Worm (Caenorhabditis elegans): ENCODE results near the gene K02D10.4.
A peak's percentile ranks its signal among the peaks of the same experiment; 100 is the strongest.

K02D10.4 gene

ce11 chrIII:8741276-8741860, 38.4 kb downstream of the K02D10.4 start, which contains the start of gene pdhk-2 (continued):
- TF ChIP-seq sdz-12 (GFP tag; optimal IDR thresholded peaks at IDR 0.05) = no peak
- TF ChIP-seq ceh-44 (GFP tag; IDR thresholded peaks at IDR 0.05) = 0 out of 2 replicates have a peak, but pooled peaks have one; percentile 43
- peak; percentile 43 for TF ChIP-seq lir-3 (tag; optimal IDR thresholded peaks at IDR 0.05)
- no peak for TF ChIP-seq tag-97 (GFP tag; IDR thresholded peaks at IDR 0.05)
- TF ChIP-seq lim-7 (GFP tag; IDR thresholded peaks at IDR 0.05) = no peak
- peak; percentile 92 for TF ChIP-seq zfp-3 (GFP tag; conservative IDR thresholded peaks at IDR 0.05)
- TF ChIP-seq snpc-1.2 (GFP tag; IDR thresholded peaks at IDR 0.05) = no peak; the same call in 1 of the 2 replicates
- peak; percentile 94 for TF ChIP-seq hlh-11 (tag; optimal IDR thresholded peaks at IDR 0.05)
- peak; percentile 49; the same call in 1 of the 2 replicates for TF ChIP-seq set-16 (GFP tag; IDR thresholded peaks at IDR 0.05)
- TF ChIP-seq zag-1 (tag; optimal IDR thresholded peaks at IDR 0.05) = no peak
- no peak for TF ChIP-seq unc-39 (tag; optimal IDR thresholded peaks at IDR 0.05)
- TF ChIP-seq nhr-25 (tag; optimal IDR thresholded peaks at IDR 0.05; ENCODE audit: borderline replicate concordance, insufficient read depth) = peak; percentile 64
- TF ChIP-seq egl-27 (tag; optimal IDR thresholded peaks at IDR 0.05) = no peak
- no peak for TF ChIP-seq daf-12 (tag; optimal IDR thresholded peaks at IDR 0.05)
- peak; percentile 68 to 95 for TF ChIP-seq lsy-2 (tag; optimal IDR thresholded peaks at IDR 0.05)
- 0 out of 2 replicates have a peak, but pooled peaks have one; percentile 44 for TF ChIP-seq ZK337.2 (GFP tag; IDR thresholded peaks at IDR 0.05)
- peak; percentile 77; the same call in 1 of the 2 replicates for TF ChIP-seq saeg-2 (GFP tag; IDR thresholded peaks at IDR 0.05)
- peak; percentile 67; the same call in 1 of the 2 replicates for TF ChIP-seq Y48G9A.11 (GFP tag; IDR thresholded peaks at IDR 0.05)
- TF ChIP-seq ctbp-1 (GFP tag; IDR thresholded peaks at IDR 0.05) = peak; percentile 90
- no peak for TF ChIP-seq ztf-11 (tag; optimal IDR thresholded peaks at IDR 0.05)
- no peak for TF ChIP-seq nhr-10 (tag; optimal IDR thresholded peaks at IDR 0.05)
- peak; percentile 61; the same call in 1 of the 2 replicates for TF ChIP-seq dmd-8 (GFP tag; IDR thresholded peaks at IDR 0.05)
- peak; percentile 65 for TF ChIP-seq zip-2 (tag; optimal IDR thresholded peaks at IDR 0.05)
- peak; percentile 86 for TF ChIP-seq duxl-1 (tag; optimal IDR thresholded peaks at IDR 0.05; ENCODE audit: poor library complexity)
- peak in 1 of 2 experiments; percentile 74 for TF ChIP-seq daf-16 (GFP tag; optimal IDR thresholded peaks at IDR 0.05)
- peak; percentile 68 for TF ChIP-seq daf-16 (tag; optimal IDR thresholded peaks at IDR 0.05)
- peak; percentile 83 for TF ChIP-seq jun-1 (tag; optimal IDR thresholded peaks at IDR 0.05)
- TF ChIP-seq vab-7 (GFP tag; IDR thresholded peaks at IDR 0.05) = 0 out of 2 replicates have a peak, but pooled peaks have one; percentile 51
- TF ChIP-seq dve-1 (tag; optimal IDR thresholded peaks at IDR 0.05; ENCODE audit: insufficient read depth) = peak; percentile 97
- TF ChIP-seq egl-43 (GFP tag; IDR thresholded peaks at IDR 0.05) = no peak
- no peak for TF ChIP-seq ZK546.5 (tag; optimal IDR thresholded peaks at IDR 0.05)
- TF ChIP-seq php-3 (GFP tag; IDR thresholded peaks at IDR 0.05) = 0 out of 2 replicates have a peak, but pooled peaks have one; percentile 57
- TF ChIP-seq daf-8 (GFP tag; IDR thresholded peaks at IDR 0.05) = no peak
- no peak for TF ChIP-seq pqm-1 (tag; optimal IDR thresholded peaks at IDR 0.05)
- TF ChIP-seq nhr-77 (tag; optimal IDR thresholded peaks at IDR 0.05) = peak; percentile 73

DNA sequence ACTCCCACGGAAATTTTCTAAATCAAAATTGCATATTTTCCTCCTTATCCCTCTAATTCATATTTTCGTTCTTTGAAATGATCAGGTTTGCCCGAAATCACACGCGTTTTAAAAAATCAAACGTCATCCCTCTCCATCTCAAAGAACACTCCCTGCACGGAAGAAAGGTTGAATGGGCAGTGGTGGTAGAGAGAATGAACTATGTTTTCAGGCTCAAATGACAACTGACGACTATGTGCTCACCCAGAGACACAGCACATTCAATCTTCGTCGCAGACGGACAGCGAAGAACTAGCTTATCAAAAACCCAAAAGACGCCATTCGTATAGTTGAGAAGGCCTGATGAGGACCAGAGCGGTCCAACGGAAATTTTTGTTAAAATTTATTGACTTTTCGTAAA, 40.0 kb downstream of the K02D10.4 start:
- TF ChIP-seq aha-1 (tag) = peak; percentile 67
- TF ChIP-seq nhr-102 (tag; optimal IDR thresholded peaks at IDR 0.05) = no peak
- TF ChIP-seq mes-2 (tag; optimal IDR thresholded peaks at IDR 0.05; ENCODE audit: poor library complexity, severe bottlenecking) = peak; percentile 49
- 0 out of 2 replicates have a peak, but pooled peaks have one; percentile 10 for TF ChIP-seq lin-38 (GFP tag; IDR thresholded peaks at IDR 0.05)
- no peak for TF ChIP-seq D1046.2 (GFP tag; IDR thresholded peaks at IDR 0.05)
- TF ChIP-seq T20F7.1 (GFP tag; optimal IDR thresholded peaks at IDR 0.05) = no peak
- no peak for TF ChIP-seq dve-1 (tag; optimal IDR thresholded peaks at IDR 0.05; ENCODE audit: insufficient read depth)
- TF ChIP-seq hlh-11 (tag; optimal IDR thresholded peaks at IDR 0.05) = peak; percentile 47
- TF ChIP-seq dpl-1 (GFP tag; optimal IDR thresholded peaks at IDR 0.05) = no peak
- TF ChIP-seq nhr-28 (tag; optimal IDR thresholded peaks at IDR 0.05) = no peak
- TF ChIP-seq fkh-10 (GFP tag; optimal IDR thresholded peaks at IDR 0.05) = no peak
- no peak for TF ChIP-seq unc-62 (GFP tag; optimal IDR thresholded peaks at IDR 0.05 in 1 of 2)
- TF ChIP-seq unc-62 (tag; optimal IDR thresholded peaks at IDR 0.05) = no peak
- TF ChIP-seq snpc-4 (tag; optimal IDR thresholded peaks at IDR 0.05) = no peak
- TF ChIP-seq nhr-6 (tag; optimal IDR thresholded peaks at IDR 0.05) = no peak
- no peak for TF ChIP-seq nhr-237 (tag; optimal IDR thresholded peaks at IDR 0.05)
- peak; percentile 21 for TF ChIP-seq hlh-30 (tag; optimal IDR thresholded peaks at IDR 0.05; ENCODE audit: insufficient read depth)
- TF ChIP-seq dmd-6 (GFP tag; IDR thresholded peaks at IDR 0.05) = 0 out of 2 replicates have a peak, but pooled peaks have one; percentile 9
- TF ChIP-seq lin-29 (GFP tag; IDR thresholded peaks at IDR 0.05) = no peak

All from whole organism, L4 larva.